Fruit fly (Drosophila melanogaster): ENCODE results near the gene myd.

Gene myd

dm6 chr3R:19147511-19148239 lies 32.8 kb upstream of the myd start, which contains the start of gene Ppcs (continued):
- TF ChIP-seq jing (GFP tag; optimal IDR thresholded peaks at IDR 0.05) (no peak), CG2678 (tag; optimal IDR thresholded peaks at IDR 0.05) (peak; percentile 62), CG11504 (tag; optimal IDR thresholded peaks at IDR 0.05) (peak; percentile 60), lov (optimal IDR thresholded peaks at IDR 0.05) (no peak), lov (GFP tag; IDR thresholded peaks at IDR 0.05) (no peak), Vsx1 (GFP tag; optimal IDR thresholded peaks at IDR 0.05) (peak; percentile 17), CG33557 (GFP tag; optimal IDR thresholded peaks at IDR 0.05) (peak; percentile 59), CG6813 (GFP tag; optimal IDR thresholded peaks at IDR 0.05) (peak; percentile 27), Gsc (GFP tag; IDR thresholded peaks at IDR 0.05) (no peak), BEAF-32 (GFP tag; optimal IDR thresholded peaks at IDR 0.05) (peak; percentile 48), insv (GFP tag; optimal IDR thresholded peaks at IDR 0.05) (peak in 1 of 2 experiments; percentile 51), B-H1 (GFP tag; IDR thresholded peaks at IDR 0.05) (no peak; the same call in 2 of the 3 replicates), ash1 (GFP tag; optimal IDR thresholded peaks at IDR 0.05) (no peak), CG31441 (GFP tag; IDR thresholded peaks at IDR 0.05) (peak; percentile 64), scrt (GFP tag; optimal IDR thresholded peaks at IDR 0.05) (peak; percentile 98), Lim3 (GFP tag; IDR thresholded peaks at IDR 0.05) (no peak), lab (GFP tag; optimal IDR thresholded peaks at IDR 0.05) (peak; percentile 69), en (GFP tag; optimal IDR thresholded peaks at IDR 0.05) (no peak), Rx (GFP tag; IDR thresholded peaks at IDR 0.05) (0 out of 2 replicates have a peak, but pooled peaks have one; percentile 4), CG2202 (tag; optimal IDR thresholded peaks at IDR 0.05) (peak; percentile 14), YL-1 (GFP tag; optimal IDR thresholded peaks at IDR 0.05) (peak; percentile 44), CG2199 (GFP tag; IDR thresholded peaks at IDR 0.05) (0 out of 3 replicates have a peak, but pooled peaks have one; percentile 27), CG32767 (GFP tag; IDR thresholded peaks at IDR 0.05) (no peak), Myb (GFP tag; optimal IDR thresholded peaks at IDR 0.05) (peak; percentile 86), C15 (GFP tag; IDR thresholded peaks at IDR 0.05) (no peak), CG8281 (tag; optimal IDR thresholded peaks at IDR 0.05) (peak; percentile 25), repo (GFP tag; optimal IDR thresholded peaks at IDR 0.05) (peak; percentile 61), CG17328 (GFP tag; IDR thresholded peaks at IDR 0.05) (0 out of 2 replicates have a peak, but pooled peaks have one; percentile 28), CG6254 (GFP tag; optimal IDR thresholded peaks at IDR 0.05) (peak; percentile 57), wdn (GFP tag; IDR thresholded peaks at IDR 0.05) (no peak), CG18262 (tag; optimal IDR thresholded peaks at IDR 0.05) (peak; percentile 48), CG6765 (GFP tag; optimal IDR thresholded peaks at IDR 0.05) (peak; percentile 4), gcm (GFP tag; optimal IDR thresholded peaks at IDR 0.05) (no peak), CG14667 (GFP tag; IDR thresholded peaks at IDR 0.05) (no peak), hkb (optimal IDR thresholded peaks at IDR 0.05) (no peak), hkb (GFP tag; IDR thresholded peaks at IDR 0.05) (no peak; the same call in 1 of the 2 replicates), her (GFP tag; optimal IDR thresholded peaks at IDR 0.05) (peak; percentile 58), tin (GFP tag; optimal IDR thresholded peaks at IDR 0.05) (peak; percentile 50), CG12769 (tag; optimal IDR thresholded peaks at IDR 0.05) (peak; percentile 22), luna (GFP tag; optimal IDR thresholded peaks at IDR 0.05) (peak; percentile 38), sna (GFP tag; IDR thresholded peaks at IDR 0.05; ENCODE audit: partially characterized antibody) (peak; percentile 69; the same call in 1 of the 2 replicates), CG14860 (GFP tag; IDR thresholded peaks at IDR 0.05; ENCODE audit: partially characterized antibody) (no peak), CG17186 (GFP tag; optimal IDR thresholded peaks at IDR 0.05) (peak; percentile 83), sens (GFP tag) (peak; percentile 81), fd3F (GFP tag; optimal IDR thresholded peaks at IDR 0.05) (peak; percentile 49), Awh (GFP tag; IDR thresholded peaks at IDR 0.05) (no peak), CG10959 (GFP tag; IDR thresholded peaks at IDR 0.05) (no peak; the same call in 1 of the 2 replicates), CG12391 (tag; optimal IDR thresholded peaks at IDR 0.05) (peak; percentile 54), CG11247 (GFP tag; IDR thresholded peaks at IDR 0.05) (0 out of 2 replicates have a peak, but pooled peaks have one; percentile 27)
